Worm (Caenorhabditis elegans) whole organism, L4 larva: ENCODE data around the gene atgp-1.

ENCODE experiments used
- daf-19 ChIP-seq: fragments of 200-800 bp; sonication (Bioruptor generic); conservative IDR thresholded peaks from 2 replicates; pipeline ENCODE4 v1.3.6; 2022; ENCODE audit warnings: missing genetic modification characterization, missing compliant biosample characterization
- fkh-10 ChIP-seq: fragments of 150-350 bp; optimal IDR thresholded peaks from 2 replicates; lab custom pipeline; 2014; ENCODE audit warnings: missing biosample characterization, missing genetic modification reagents, missing genetic modification characterization
- nhr-237 ChIP-seq: sonication (generic microtip); optimal IDR thresholded peaks from 2 replicates; lab custom pipeline; 2017; ENCODE audit warnings: missing biosample characterization, missing genetic modification characterization
- nhr-41 ChIP-seq: fragments of 200-800 bp; sonication (Bioruptor generic); IDR thresholded peaks from 2 replicates; pipeline ENCODE4 v1.3.6; 2022; ENCODE audit warnings: missing genetic modification reagents, missing genetic modification characterization, missing compliant biosample characterization
- ztf-11 ChIP-seq: fragments of 150-350 bp; optimal IDR thresholded peaks from 2 replicates; lab custom pipeline; 2014; ENCODE audit warnings: missing biosample characterization, missing genetic modification characterization

ce11 chrIV:17301933-17302332, 32.8 kb downstream of the atgp-1 start, which contains the start of gene ifta-2:
- TF ChIP-seq nhr-237 (tag; lab: Kevin White, UChicago) (no peak), nhr-41 (GFP tag; lab: Robert Waterston, UW) (no peak), ztf-11 (tag; lab: Kevin White, UChicago) (no peak), fkh-10 (GFP tag; lab: Kevin White, UChicago) (no peak), daf-19 (GFP tag; lab: Robert Waterston, UW) (no peak)
